Fruit fly (Drosophila melanogaster) whole organism, adult: ENCODE measurements around the gene CG7656.

Source experiments
- CG11617 ChIP-seq: fragments of 200-800 bp; sonication (Bioruptor generic); optimal IDR thresholded peaks from 2 replicates; lab custom pipeline; 2017; ENCODE audit warnings: mild to moderate bottlenecking, missing biosample characterization, missing genetic modification reagents, missing genetic modification characterization
- CG12768 ChIP-seq: fragments of 200-800 bp; sonication (Bioruptor generic); optimal IDR thresholded peaks from 2 replicates; lab custom pipeline; 2017; ENCODE audit warnings: missing biosample characterization, missing genetic modification characterization, mild to moderate bottlenecking, moderate library complexity, missing genetic modification reagents
- CG14711 ChIP-seq: fragments of 200-800 bp; sonication (Bioruptor generic); optimal IDR thresholded peaks from 2 replicates; lab custom pipeline; 2018; ENCODE audit warnings: missing biosample characterization, mild to moderate bottlenecking, missing genetic modification characterization, moderate library complexity
- CG1620 ChIP-seq: fragments of 200-800 bp; sonication (Bioruptor generic); optimal IDR thresholded peaks from 2 replicates; lab custom pipeline; 2016; ENCODE audit warnings: missing biosample characterization, missing genetic modification characterization
- CG33017 ChIP-seq: fragments of 200-800 bp; sonication (Bioruptor generic); optimal IDR thresholded peaks from 2 replicates; lab custom pipeline; 2018; ENCODE audit warnings: missing biosample characterization, mild to moderate bottlenecking, missing genetic modification characterization, moderate library complexity
- CG5204 ChIP-seq: fragments of 200-800 bp; sonication (Bioruptor generic); optimal IDR thresholded peaks from 2 replicates; lab custom pipeline; 2016; ENCODE audit warnings: missing biosample characterization, missing genetic modification characterization
- CG7045 ChIP-seq: fragments of 200-800 bp; sonication (Bioruptor generic); optimal IDR thresholded peaks from 2 replicates; lab custom pipeline; 2017; ENCODE audit warnings: missing biosample characterization, mild to moderate bottlenecking, missing genetic modification characterization
- CG7101 ChIP-seq: fragments of 200-800 bp; sonication (Bioruptor generic); optimal IDR thresholded peaks from 2 replicates; lab custom pipeline; 2018; ENCODE audit warnings: missing biosample characterization, mild to moderate bottlenecking, missing genetic modification characterization, moderate library complexity
- Clk ChIP-seq: fragments of 200-800 bp; sonication (Bioruptor generic); optimal IDR thresholded peaks from 2 replicates; lab custom pipeline; 2017; ENCODE audit warnings: missing biosample characterization, missing genetic modification characterization
- Crg-1 ChIP-seq: fragments of 200-800 bp; sonication (Bioruptor generic); optimal IDR thresholded peaks from 2 replicates; lab custom pipeline; 2016; ENCODE audit warnings: missing biosample characterization, missing genetic modification characterization
- Hr96 ChIP-seq: fragments of 200-800 bp; sonication (Bioruptor generic); optimal IDR thresholded peaks from 2 replicates; lab custom pipeline; 2016; ENCODE audit warnings: missing biosample characterization, missing genetic modification characterization
- Mnt ChIP-seq: fragments of 200-800 bp; sonication (Bioruptor generic); optimal IDR thresholded peaks from 2 replicates; lab custom pipeline; 2016; ENCODE audit warnings: missing biosample characterization, mild to moderate bottlenecking, missing genetic modification characterization
- bab1 ChIP-seq: fragments of 200-800 bp; sonication (Bioruptor generic); optimal IDR thresholded peaks from 3 replicates; lab custom pipeline; 2019; ENCODE audit warnings: missing biosample characterization, mild to moderate bottlenecking, missing genetic modification characterization, moderate library complexity
- cic ChIP-seq: fragments of 200-800 bp; sonication (Bioruptor generic); optimal IDR thresholded peaks from 2 replicates; lab custom pipeline; 2017; ENCODE audit warnings: missing biosample characterization, mild to moderate bottlenecking, missing genetic modification characterization, moderate library complexity
- cnc ChIP-seq, 2 experiments: fragments of >200 bp; optimal IDR thresholded peaks; 2 replicates each; lab custom pipeline; 2017
- kay ChIP-seq: fragments of 200-800 bp; sonication (Bioruptor generic); peaks from one replicate; lab custom pipeline; 2016; ENCODE audit warnings: missing biosample characterization, missing genetic modification characterization, borderline replicate concordance
- ovo ChIP-seq: fragments of 200-800 bp; sonication (Bioruptor generic); optimal IDR thresholded peaks from 2 replicates; lab custom pipeline; 2016; ENCODE audit warnings: missing biosample characterization, missing genetic modification characterization
- pad ChIP-seq: fragments of 200-800 bp; sonication (Bioruptor generic); optimal IDR thresholded peaks from 3 replicates; lab custom pipeline; 2017; ENCODE audit warnings: missing biosample characterization, missing genetic modification characterization, mild to moderate bottlenecking, moderate library complexity, missing genetic modification reagents
- tj ChIP-seq: fragments of 200-800 bp; sonication (Bioruptor generic); optimal IDR thresholded peaks from 3 replicates; lab custom pipeline; 2017; ENCODE audit warnings: missing biosample characterization, mild to moderate bottlenecking, missing genetic modification characterization, moderate library complexity
- toe ChIP-seq: fragments of 200-800 bp; sonication (Bioruptor generic); optimal IDR thresholded peaks from 2 replicates; lab custom pipeline; 2016; ENCODE audit warnings: missing biosample characterization, missing genetic modification characterization

Gene CG7656

dm6 chr3L:15566484-15566955, 21.5 kb downstream of the CG7656 start:
- TF ChIP-seq cnc (optimal IDR thresholded peaks at IDR 0.05; lab: Kevin White, UChicago), result no peak
- TF ChIP-seq CG7045, result peak; percentile 69
- peak; percentile 54 for TF ChIP-seq CG1620
- TF ChIP-seq CG33017 (tag; lab: Kevin White, UChicago), result peak; percentile 87
- peak; percentile 51 for TF ChIP-seq CG14711 (tag; lab: Kevin White, UChicago)
- TF ChIP-seq ovo (GFP tag; lab: Kevin White, UChicago), result peak; percentile 68
- TF ChIP-seq bab1 (GFP tag; lab: Kevin White, UChicago), result no peak
- peak; percentile 74 for TF ChIP-seq CG11617 (GFP tag; lab: Kevin White, UChicago)
- TF ChIP-seq CG5204 (GFP tag; lab: Kevin White, UChicago), result no peak
- TF ChIP-seq Clk (GFP tag; lab: Kevin White, UChicago), result no peak
- no peak for TF ChIP-seq Hr96 (GFP tag; lab: Kevin White, UChicago)
- TF ChIP-seq kay, result peak; percentile 92
- TF ChIP-seq Crg-1 (GFP tag; lab: Kevin White, UChicago), result peak; percentile 59
- TF ChIP-seq toe (GFP tag; lab: Kevin White, UChicago), result no peak
- peak; percentile 37 for TF ChIP-seq pad (GFP tag; lab: Kevin White, UChicago)
- peak; percentile 98 for TF ChIP-seq cic
- TF ChIP-seq CG12768 (GFP tag; lab: Kevin White, UChicago), result peak; percentile 86
- peak; percentile 75 for TF ChIP-seq CG7101 (tag; lab: Kevin White, UChicago)
- peak; percentile 39 for TF ChIP-seq tj (GFP tag; lab: Kevin White, UChicago)
- peak; percentile 74 for TF ChIP-seq Mnt (GFP tag; lab: Kevin White, UChicago)

dm6 chr3L:15565829-15566433, 22.0 kb downstream of the CG7656 start, which contains the start of gene dop:
dop (plus strand) TSS chr3L:15566013.
- TF ChIP-seq CG12768 (GFP tag; lab: Kevin White, UChicago), result no peak
- TF ChIP-seq Hr96 (GFP tag; lab: Kevin White, UChicago), result peak; percentile 53
- peak; percentile 9 for TF ChIP-seq CG14711 (tag; lab: Kevin White, UChicago)
- TF ChIP-seq kay, result peak; percentile 13
- TF ChIP-seq CG1620, result no peak
- peak; percentile 26 for TF ChIP-seq bab1 (GFP tag; lab: Kevin White, UChicago)
- TF ChIP-seq tj (GFP tag; lab: Kevin White, UChicago), result no peak
- peak; percentile 69 for TF ChIP-seq toe (GFP tag; lab: Kevin White, UChicago)
- peak; percentile 6 for TF ChIP-seq Mnt (GFP tag; lab: Kevin White, UChicago)
- TF ChIP-seq pad (GFP tag; lab: Kevin White, UChicago), result peak; percentile 52
- peak; percentile 48 for TF ChIP-seq Crg-1 (GFP tag; lab: Kevin White, UChicago)
- no peak for TF ChIP-seq cic

DNA sequence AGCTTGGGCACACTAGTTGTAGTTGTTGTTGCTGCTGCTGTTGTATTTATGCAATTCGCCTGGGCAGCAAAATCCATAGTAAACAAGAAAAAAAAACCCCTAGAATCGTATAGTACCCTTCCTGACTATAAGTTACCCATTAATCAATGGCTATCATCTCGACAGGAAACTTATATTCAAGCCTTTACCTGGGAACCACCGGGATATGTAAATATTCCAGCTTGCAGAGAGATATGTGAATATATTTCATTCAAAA, 24.2 kb downstream of the CG7656 start:
- TF ChIP-seq tj (GFP tag; lab: Kevin White, UChicago) (peak; percentile 56), bab1 (GFP tag; lab: Kevin White, UChicago) (no peak)

dm6 chr3L:15563058-15563850, 24.7 kb downstream of the CG7656 start, which contains the start of the genes CG7739 and SCCRO:
CG7739 (minus strand) TSS chr3L:15563065.
SCCRO (plus strand) TSS chr3L:15563427.
- TF ChIP-seq CG7045 (peak; percentile 39), Mnt (GFP tag; lab: Kevin White, UChicago) (peak; percentile 16), CG11617 (GFP tag; lab: Kevin White, UChicago) (peak; percentile 46), CG5204 (GFP tag; lab: Kevin White, UChicago) (no peak), CG7101 (tag; lab: Kevin White, UChicago) (peak; percentile 75), CG14711 (tag; lab: Kevin White, UChicago) (peak; percentile 63), Crg-1 (GFP tag; lab: Kevin White, UChicago) (peak; percentile 3), CG1620 (peak; percentile 65), cic (no peak), pad (GFP tag; lab: Kevin White, UChicago) (peak; percentile 6), bab1 (GFP tag; lab: Kevin White, UChicago) (peak; percentile 45), ovo (GFP tag; lab: Kevin White, UChicago) (peak; percentile 39), CG33017 (tag; lab: Kevin White, UChicago) (peak; percentile 60), Clk (GFP tag; lab: Kevin White, UChicago) (no peak), kay (peak; percentile 94), toe (GFP tag; lab: Kevin White, UChicago) (no peak)

DNA sequence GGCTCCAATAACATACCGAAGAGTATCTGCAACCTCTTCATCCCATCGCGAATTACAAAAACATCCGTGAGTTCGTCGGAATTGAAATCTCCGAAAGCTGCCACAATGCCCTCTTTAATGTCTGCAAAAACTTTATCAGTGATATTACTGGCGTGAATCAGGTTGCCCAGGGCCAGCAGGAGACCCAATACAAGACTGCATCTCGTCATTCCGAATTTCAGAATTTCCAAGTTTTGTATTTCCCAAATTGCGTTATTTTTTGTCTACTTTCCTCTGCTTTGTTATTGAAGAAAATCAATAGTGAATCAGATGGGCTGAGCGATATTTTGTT, 25.3 kb downstream of the CG7656 start:
- TF ChIP-seq cnc (optimal IDR thresholded peaks at IDR 0.05; lab: Kevin White, UChicago) (no peak), Crg-1 (GFP tag; lab: Kevin White, UChicago) (no peak), bab1 (GFP tag; lab: Kevin White, UChicago) (no peak), cic (no peak), CG5204 (GFP tag; lab: Kevin White, UChicago) (no peak), CG11617 (GFP tag; lab: Kevin White, UChicago) (no peak), kay (no peak), pad (GFP tag; lab: Kevin White, UChicago) (no peak), ovo (GFP tag; lab: Kevin White, UChicago) (no peak), CG14711 (tag; lab: Kevin White, UChicago) (no peak), CG7045 (no peak), Clk (GFP tag; lab: Kevin White, UChicago) (no peak), toe (GFP tag; lab: Kevin White, UChicago) (no peak), CG1620 (no peak), Hr96 (GFP tag; lab: Kevin White, UChicago) (no peak), CG33017 (tag; lab: Kevin White, UChicago) (no peak), CG12768 (GFP tag; lab: Kevin White, UChicago) (no peak), Mnt (GFP tag; lab: Kevin White, UChicago) (no peak)
